Worm (Caenorhabditis elegans): ENCODE results near the gene F52G3.1.

DNA sequence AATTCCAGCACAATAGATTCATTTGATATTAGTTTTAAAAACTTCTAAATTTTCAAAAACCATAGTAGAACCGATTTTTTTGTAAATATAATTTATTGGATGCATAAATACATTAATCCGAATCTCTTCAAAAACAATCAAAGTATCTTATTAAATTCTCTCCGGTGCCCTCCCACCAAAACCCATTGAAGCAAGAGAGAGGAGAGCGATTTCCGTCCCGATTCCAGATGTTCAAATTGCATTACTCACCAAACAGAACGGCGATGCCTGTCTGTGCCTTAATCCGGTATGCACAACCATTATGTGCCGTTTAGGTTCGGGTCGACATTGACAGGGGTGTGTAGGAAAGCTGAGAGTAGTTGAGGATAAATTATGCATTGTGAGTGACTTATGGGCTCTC, 3.3 kb upstream of the F52G3.1 start:
- TF ChIP-seq Y53F4B.3 (GFP tag; IDR thresholded peaks at IDR 0.05) (no peak), nhr-90 (tag; optimal IDR thresholded peaks at IDR 0.05) (no peak), nfya-1 (tag; optimal IDR thresholded peaks at IDR 0.05; ENCODE audit: borderline replicate concordance, insufficient read depth) (no peak), hmg-20 (GFP tag; IDR thresholded peaks at IDR 0.05) (no peak), ekl-4 (GFP tag; IDR thresholded peaks at IDR 0.05) (no peak), ceh-40 (GFP tag; IDR thresholded peaks at IDR 0.05) (no peak), D2030.7 (GFP tag; IDR thresholded peaks at IDR 0.05) (no peak), tbx-9 (tag; optimal IDR thresholded peaks at IDR 0.05; ENCODE audit: borderline replicate concordance) (no peak), ceh-58 (GFP tag; IDR thresholded peaks at IDR 0.05) (no peak), F22D6.2 (tag; optimal IDR thresholded peaks at IDR 0.05) (no peak), C06A6.2 (GFP tag; conservative IDR thresholded peaks at IDR 0.05) (no peak), efl-1 (GFP tag; optimal IDR thresholded peaks at IDR 0.05) (no peak)

All from whole organism, young adult.